Worm (Caenorhabditis elegans): ENCODE results near the gene his-61.

DNA sequence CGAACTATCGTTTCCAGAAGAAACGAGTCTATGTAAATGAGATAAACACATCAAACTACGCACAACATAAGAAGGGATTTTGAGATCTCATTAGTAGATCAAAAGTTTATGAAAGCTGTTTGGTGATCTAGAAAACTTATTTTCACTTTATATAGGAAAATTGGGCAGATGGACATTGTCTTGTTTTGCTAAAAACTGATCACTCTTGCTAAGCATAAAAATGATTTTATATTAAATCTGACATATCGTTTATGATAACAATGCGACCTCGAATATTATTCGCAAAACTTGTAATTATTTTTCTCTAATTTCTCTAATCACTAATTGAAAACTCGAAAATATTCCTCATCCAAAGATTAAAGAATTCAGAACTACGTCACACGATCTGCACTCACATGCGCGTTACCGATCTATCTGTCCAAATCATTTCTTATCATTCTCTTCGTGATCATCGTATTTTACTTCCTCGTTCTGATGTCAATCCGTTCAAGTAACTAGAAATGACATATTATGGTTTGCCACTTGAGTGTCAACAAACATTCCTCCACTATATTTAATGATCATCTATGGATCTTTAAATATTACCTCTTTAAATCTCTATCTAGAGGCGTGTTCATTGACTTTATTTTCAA is 16.1 kb downstream of the his-61 start, which contains the start of gene F55G1.7:
- TF ChIP-seq mls-2 (tag; optimal IDR thresholded peaks at IDR 0.05) (no peak), elt-3 (tag; optimal IDR thresholded peaks at IDR 0.05) (no peak), mab-5 (tag; optimal IDR thresholded peaks at IDR 0.05) (no peak), lsy-2 (tag; optimal IDR thresholded peaks at IDR 0.05) (no peak), mep-1 (tag; optimal IDR thresholded peaks at IDR 0.05) (no peak), snpc-4 (tag; optimal IDR thresholded peaks at IDR 0.05) (no peak), unc-39 (tag; optimal IDR thresholded peaks at IDR 0.05) (no peak), bed-3 (GFP tag; optimal IDR thresholded peaks at IDR 0.05) (no peak)
